2 fruit fly cellular contexts compared by ENCODE assay signal in the genomic region with DNA sequence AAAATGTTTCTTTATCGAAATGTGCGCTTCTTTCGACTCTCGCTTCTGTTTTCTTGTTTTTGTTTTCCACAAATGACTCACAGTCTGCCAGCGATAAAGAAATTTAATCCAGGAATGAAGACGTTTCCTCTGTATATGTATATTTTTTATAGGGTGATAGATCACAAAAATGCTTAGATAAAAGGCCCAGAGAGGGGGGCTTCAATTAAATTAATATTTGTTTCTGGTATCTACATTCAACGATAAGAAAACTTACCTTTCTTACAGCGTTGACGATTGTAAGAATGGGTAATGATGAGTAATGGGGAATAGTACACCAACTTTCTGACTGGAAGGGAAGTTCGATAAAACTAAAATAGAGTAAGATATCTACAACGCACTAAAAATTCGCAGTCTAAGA.
TF ChIP-seq lines count a peak whose summit lies in the region.

No protein-coding gene starts in this region.

- TF ChIP-seq CTCF in whole organism, embryonic (GFP tag; optimal IDR thresholded peaks at IDR 0.05; lab: Kevin White, UChicago): no peak

TF ChIP-seq in whole organism, embryonic, 481 proteins besides CTCF, POLR2A, EP300 and RAD21:
- no peak for TF ChIP-seq CG6254 (GFP tag; optimal IDR thresholded peaks at IDR 0.05; lab: Kevin White, UChicago)
- no peak for TF ChIP-seq CG5180 (GFP tag; optimal IDR thresholded peaks at IDR 0.05; lab: Kevin White, UChicago)
- TF ChIP-seq CG5953 (GFP tag; IDR thresholded peaks at IDR 0.05; lab: Robert Waterston, UW): no peak
- TF ChIP-seq grn (GFP tag; optimal IDR thresholded peaks at IDR 0.05; lab: Kevin White, UChicago): peak; percentile 9
- TF ChIP-seq CG9817 (tag; optimal IDR thresholded peaks at IDR 0.05; lab: Kevin White, UChicago): no peak
- TF ChIP-seq Dek (tag; optimal IDR thresholded peaks at IDR 0.05; lab: Kevin White, UChicago): no peak
- TF ChIP-seq Kr (GFP tag; optimal IDR thresholded peaks at IDR 0.05; lab: Kevin White, UChicago): no peak
- peak; percentile 19 for TF ChIP-seq sug (tag; optimal IDR thresholded peaks at IDR 0.05; lab: Kevin White, UChicago)
- no peak for TF ChIP-seq CrebB (tag; optimal IDR thresholded peaks at IDR 0.05; lab: Kevin White, UChicago)
- TF ChIP-seq exex (tag; optimal IDR thresholded peaks at IDR 0.05; lab: Kevin White, UChicago): peak; percentile 65
- TF ChIP-seq CG16813 (GFP tag; IDR thresholded peaks at IDR 0.05; lab: Robert Waterston, UW; ENCODE audit: partially characterized antibody): no peak
- TF ChIP-seq sim (GFP tag; IDR thresholded peaks at IDR 0.05; lab: Robert Waterston, UW): no peak
- TF ChIP-seq wdn (GFP tag; IDR thresholded peaks at IDR 0.05; lab: Robert Waterston, UW): no peak
- no peak for TF ChIP-seq CG9876 (GFP tag; optimal IDR thresholded peaks at IDR 0.05; lab: Kevin White, UChicago)
- no peak for TF ChIP-seq CG34422 (GFP tag; IDR thresholded peaks at IDR 0.05; lab: Robert Waterston, UW)
- TF ChIP-seq Gug (GFP tag; IDR thresholded peaks at IDR 0.05; lab: Robert Waterston, UW): no peak
- TF ChIP-seq sd (tag; optimal IDR thresholded peaks at IDR 0.05; lab: Kevin White, UChicago): peak; percentile 34
- TF ChIP-seq lab (GFP tag; optimal IDR thresholded peaks at IDR 0.05; lab: Kevin White, UChicago): peak; percentile 59
- peak; percentile 72 for TF ChIP-seq mirr (GFP tag; optimal IDR thresholded peaks at IDR 0.05; lab: Kevin White, UChicago)
- no peak for TF ChIP-seq ab (GFP tag; optimal IDR thresholded peaks at IDR 0.05; lab: Kevin White, UChicago)
- no peak for TF ChIP-seq E2f2 (GFP tag; IDR thresholded peaks at IDR 0.05; lab: Robert Waterston, UW)
- no peak for TF ChIP-seq CG13123 (GFP tag; optimal IDR thresholded peaks at IDR 0.05; lab: Kevin White, UChicago)
TF ChIP-seq in whole organism, embryonic: peak in this region for 6.

TF ChIP-seq in whole organism, prepupa, 60 proteins besides CTCF, POLR2A, EP300 and RAD21:
- TF ChIP-seq fkh (GFP tag; optimal IDR thresholded peaks at IDR 0.05; lab: Kevin White, UChicago): peak; percentile 25
- TF ChIP-seq CG7368 (GFP tag; optimal IDR thresholded peaks at IDR 0.05; lab: Kevin White, UChicago): no peak
- no peak for TF ChIP-seq dac (GFP tag; optimal IDR thresholded peaks at IDR 0.05; lab: Kevin White, UChicago)
